Worm (Caenorhabditis elegans): Measurements from ENCODE around the gene C18B10.6.

ce11 chrV:7487518-7487917, 6.7 kb upstream of the C18B10.6 start, which contains the start of gene srbc-7:
- TF ChIP-seq hlh-15 (tag; optimal IDR thresholded peaks at IDR 0.05) (no peak), rnt-1 (tag; optimal IDR thresholded peaks at IDR 0.05) (no peak), tbx-2 (tag; optimal IDR thresholded peaks at IDR 0.05) (no peak), ceh-34 (tag; optimal IDR thresholded peaks at IDR 0.05) (no peak), nhr-232 (tag; optimal IDR thresholded peaks at IDR 0.05) (no peak), ets-4 (tag; optimal IDR thresholded peaks at IDR 0.05) (no peak), unc-42 (tag; optimal IDR thresholded peaks at IDR 0.05) (no peak), ceh-6 (GFP tag; optimal IDR thresholded peaks at IDR 0.05) (no peak), pat-9 (tag; optimal IDR thresholded peaks at IDR 0.05) (no peak), fkh-10 (GFP tag; optimal IDR thresholded peaks at IDR 0.05) (no peak), ceh-19 (GFP tag; optimal IDR thresholded peaks at IDR 0.05) (no peak), unc-86 (tag; optimal IDR thresholded peaks at IDR 0.05) (no peak), ama-1 (optimal IDR thresholded peaks at IDR 0.05) (no peak)
